Worm (Caenorhabditis elegans): ENCODE measurements around the gene lin-9.
A peak's percentile ranks its signal among the peaks of the same experiment; 100 is the strongest.

lin-9 gene

DNA sequence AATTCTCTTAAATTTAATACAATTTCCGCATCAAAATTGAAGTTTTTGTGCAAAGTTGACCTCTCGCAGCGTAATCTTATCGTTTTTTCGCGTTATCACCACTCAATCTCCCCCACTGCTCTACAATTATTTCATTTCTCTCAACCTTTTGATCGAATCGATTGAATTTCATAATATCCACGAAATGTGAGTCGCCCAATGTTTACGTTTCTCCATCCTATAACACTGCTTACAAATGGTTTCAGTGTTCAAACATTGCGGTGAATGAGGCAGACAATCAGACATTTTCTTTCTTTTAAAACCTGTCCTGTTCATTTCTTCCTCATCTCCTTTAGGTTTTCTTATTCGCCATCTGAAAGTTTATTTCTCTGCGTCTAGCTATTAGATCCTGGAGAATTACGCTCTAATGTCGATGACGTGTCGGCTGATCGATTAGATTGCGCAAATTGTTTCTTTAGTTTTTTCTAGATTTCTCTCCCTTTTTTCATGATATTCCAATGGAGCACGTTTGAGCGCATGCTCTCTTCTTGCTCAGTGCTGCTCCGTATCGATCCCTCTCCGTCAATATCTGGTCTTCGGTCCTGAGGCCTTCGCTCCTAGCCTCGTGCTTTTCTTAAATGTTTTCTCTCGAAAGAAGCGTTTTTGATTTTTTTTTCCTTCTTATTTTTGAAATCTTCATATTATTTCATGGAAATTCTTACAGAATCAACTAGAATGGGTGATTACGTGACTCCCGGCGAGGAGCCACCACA lies 1.2 kb upstream of the lin-9 start, which contains the start of gene unc-32:
unc-32 (plus strand) TSS at position 702 of the 752 bp plus-strand sequence.
- TF ChIP-seq sptf-1 (tag; optimal IDR thresholded peaks at IDR 0.05) (no peak), lsy-2 (tag; optimal IDR thresholded peaks at IDR 0.05) (peak; percentile 8), nhr-76 (tag; optimal IDR thresholded peaks at IDR 0.05) (no peak), ces-1 (GFP tag; optimal IDR thresholded peaks at IDR 0.05) (peak; percentile 51), mep-1 (tag; optimal IDR thresholded peaks at IDR 0.05) (peak; percentile 21), unc-39 (tag; optimal IDR thresholded peaks at IDR 0.05) (no peak), ceh-39 (tag; optimal IDR thresholded peaks at IDR 0.05) (peak; percentile 5), unc-62 (GFP tag; optimal IDR thresholded peaks at IDR 0.05) (peak; percentile 2), nhr-28 (tag; optimal IDR thresholded peaks at IDR 0.05) (no peak)

DNA sequence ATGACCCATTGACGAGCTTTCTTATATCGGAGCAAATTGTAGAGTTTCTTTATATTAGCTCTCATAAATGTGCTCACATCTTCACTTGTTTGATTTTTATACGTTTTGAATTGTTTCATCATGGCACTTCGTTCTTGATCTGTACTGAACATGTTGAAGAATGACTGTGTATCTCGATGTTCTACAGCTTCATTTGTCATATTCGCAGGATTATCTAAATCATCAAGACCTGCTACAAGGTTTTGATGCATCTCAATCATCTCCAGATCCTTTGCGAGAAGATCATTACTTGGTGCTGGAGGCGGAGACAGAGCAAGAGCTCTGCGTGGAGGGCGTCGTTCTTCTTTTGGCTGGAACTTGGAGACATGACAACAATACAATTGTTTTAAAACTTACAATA lies 668 bp downstream of the lin-9 start:
- TF ChIP-seq lsy-2 (tag; optimal IDR thresholded peaks at IDR 0.05) (no peak), zip-8 (tag; optimal IDR thresholded peaks at IDR 0.05) (no peak), pha-4 (tag; optimal IDR thresholded peaks at IDR 0.05) (no peak), nhr-76 (tag; optimal IDR thresholded peaks at IDR 0.05) (no peak), unc-62 (GFP tag; optimal IDR thresholded peaks at IDR 0.05) (no peak), nhr-12 (tag; optimal IDR thresholded peaks at IDR 0.05) (no peak), sptf-1 (tag; optimal IDR thresholded peaks at IDR 0.05) (no peak), ceh-39 (tag; optimal IDR thresholded peaks at IDR 0.05) (no peak), bed-3 (GFP tag; optimal IDR thresholded peaks at IDR 0.05) (no peak), unc-120 (tag; optimal IDR thresholded peaks at IDR 0.05; ENCODE audit: poor library complexity, severe bottlenecking) (no peak)

DNA sequence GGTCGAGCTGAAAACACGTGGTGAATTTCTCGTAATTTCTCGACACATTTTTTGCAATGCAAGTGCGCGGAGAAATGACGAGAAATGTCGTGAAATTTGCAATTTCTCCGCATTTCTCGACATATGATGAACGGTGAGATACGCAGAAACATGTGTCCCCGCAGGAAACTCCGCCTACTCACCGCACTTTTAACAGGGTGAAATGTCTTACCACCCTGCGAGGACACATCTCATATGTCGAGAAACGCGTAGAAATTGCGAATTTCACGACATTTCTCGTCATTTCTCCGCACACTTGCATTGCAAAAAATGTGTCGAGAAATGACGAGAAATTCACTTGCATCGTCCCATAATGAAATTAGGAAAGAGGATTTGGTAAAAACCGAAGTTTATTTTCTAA lies 2.9 kb downstream of the lin-9 start:
- TF ChIP-seq lin-13 (tag; optimal IDR thresholded peaks at IDR 0.05) (peak; percentile 56), ceh-39 (tag; optimal IDR thresholded peaks at IDR 0.05) (peak; percentile 0), cnd-1 (tag; optimal IDR thresholded peaks at IDR 0.05) (peak; percentile 73)

DNA sequence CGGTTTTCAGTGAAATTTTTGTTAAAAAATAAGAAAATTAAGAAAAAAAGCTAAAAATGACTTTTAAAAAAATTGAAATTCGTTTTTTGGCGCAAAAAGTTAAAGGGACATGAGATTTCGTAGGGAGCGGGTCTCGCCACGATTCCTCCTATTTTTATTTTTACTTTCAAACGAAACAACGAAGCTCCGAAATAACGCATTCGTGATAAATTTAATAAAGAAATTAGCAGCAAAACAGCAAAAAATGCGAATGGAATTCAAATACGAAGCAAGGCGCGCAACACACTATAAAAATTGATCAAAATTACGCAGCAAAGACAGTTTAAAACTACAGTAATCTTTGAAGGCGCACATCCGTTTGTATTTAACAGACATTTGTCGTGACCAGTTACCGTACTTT lies 4.2 kb downstream of the lin-9 start:
- peak; percentile 53 for TF ChIP-seq ces-1 (GFP tag; optimal IDR thresholded peaks at IDR 0.05)
- peak; percentile 17 for TF ChIP-seq lsy-2 (tag; optimal IDR thresholded peaks at IDR 0.05)
- peak; percentile 69 for TF ChIP-seq mep-1 (tag; optimal IDR thresholded peaks at IDR 0.05)
- TF ChIP-seq nhr-76 (tag; optimal IDR thresholded peaks at IDR 0.05) = no peak

DNA sequence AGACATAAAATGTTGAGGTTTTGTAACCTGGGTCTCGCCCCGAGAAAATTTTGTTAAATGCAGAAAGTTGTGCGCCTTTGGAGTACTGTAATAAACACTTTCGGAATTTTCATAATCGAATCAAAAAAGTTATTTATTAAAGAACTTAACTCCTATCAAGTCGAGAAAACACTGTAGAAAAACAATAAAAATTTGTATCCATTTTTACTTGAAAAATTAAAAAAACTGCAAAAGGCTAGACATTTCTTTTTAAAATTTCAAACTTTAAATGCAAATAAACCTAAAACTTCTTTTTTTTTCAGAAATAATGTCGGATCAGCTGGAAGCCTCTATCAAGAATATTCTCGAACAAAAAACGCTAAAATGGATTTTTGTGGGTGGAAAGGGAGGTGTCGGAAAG lies 9.1 kb downstream of the lin-9 start, which contains the start of gene asna-1:
asna-1 (plus strand) TSS at position 301 of the 400 bp plus-strand sequence.
- TF ChIP-seq sptf-1 (tag; optimal IDR thresholded peaks at IDR 0.05) (no peak), ztf-11 (tag; optimal IDR thresholded peaks at IDR 0.05) (no peak), ceh-39 (tag; optimal IDR thresholded peaks at IDR 0.05) (no peak)

DNA sequence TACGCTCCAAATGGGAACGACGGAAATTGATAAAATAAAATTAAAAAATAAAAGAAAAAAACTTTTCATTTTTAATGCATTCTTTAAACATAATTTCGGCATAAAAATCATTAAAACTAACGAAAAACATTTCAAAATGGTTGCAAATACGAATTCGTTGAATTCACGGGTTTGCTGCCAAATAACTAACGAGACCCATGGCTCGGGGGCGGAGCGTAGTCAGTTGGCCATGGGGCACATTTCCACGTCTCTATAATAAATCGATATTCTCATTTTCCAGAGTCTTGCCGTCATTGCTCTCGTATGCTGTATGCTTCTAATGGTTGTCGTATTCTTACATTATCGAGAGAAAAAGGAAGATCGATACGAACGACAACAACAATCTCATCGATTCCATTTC lies 10.5 kb downstream of the lin-9 start, which contains the start of gene ZK637.4:
ZK637.4 (plus strand) TSS at position 301 of the 400 bp plus-strand sequence.
- no peak for TF ChIP-seq mep-1 (tag; optimal IDR thresholded peaks at IDR 0.05)
- TF ChIP-seq flh-1 (GFP tag; optimal IDR thresholded peaks at IDR 0.05) = no peak
- no peak for TF ChIP-seq nhr-2 (tag; optimal IDR thresholded peaks at IDR 0.05)
- TF ChIP-seq drap-1 (GFP tag; optimal IDR thresholded peaks at IDR 0.05) = no peak
- no peak for TF ChIP-seq blmp-1 (tag; optimal IDR thresholded peaks at IDR 0.05)
- no peak for TF ChIP-seq ztf-11 (tag; optimal IDR thresholded peaks at IDR 0.05)
- no peak for TF ChIP-seq unc-39 (tag; optimal IDR thresholded peaks at IDR 0.05)

DNA sequence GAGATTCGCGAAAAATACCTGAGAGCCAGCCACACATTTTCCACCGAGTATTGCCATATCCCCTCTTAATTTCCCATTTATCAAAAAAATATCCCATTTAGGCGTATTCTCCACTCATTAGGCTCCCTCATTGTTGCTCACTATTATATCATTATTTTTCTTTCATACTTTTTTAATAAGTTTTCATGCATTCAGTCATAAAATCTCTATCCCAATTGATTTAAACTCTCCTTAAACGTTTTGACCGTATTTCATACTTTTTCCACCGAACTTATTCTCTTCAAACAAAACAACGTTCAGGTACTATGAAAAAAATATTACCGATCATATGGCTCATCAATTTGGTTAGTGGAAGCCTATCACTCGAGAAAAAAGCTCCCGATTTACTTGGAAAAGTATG lies 14.0 kb downstream of the lin-9 start, which contains the start of gene lnkn-1:
lnkn-1 (plus strand) TSS at position 301 of the 400 bp plus-strand sequence.
- TF ChIP-seq ceh-39 (tag; optimal IDR thresholded peaks at IDR 0.05) (no peak), ces-1 (GFP tag; optimal IDR thresholded peaks at IDR 0.05) (no peak), lin-13 (tag; optimal IDR thresholded peaks at IDR 0.05) (no peak)

DNA sequence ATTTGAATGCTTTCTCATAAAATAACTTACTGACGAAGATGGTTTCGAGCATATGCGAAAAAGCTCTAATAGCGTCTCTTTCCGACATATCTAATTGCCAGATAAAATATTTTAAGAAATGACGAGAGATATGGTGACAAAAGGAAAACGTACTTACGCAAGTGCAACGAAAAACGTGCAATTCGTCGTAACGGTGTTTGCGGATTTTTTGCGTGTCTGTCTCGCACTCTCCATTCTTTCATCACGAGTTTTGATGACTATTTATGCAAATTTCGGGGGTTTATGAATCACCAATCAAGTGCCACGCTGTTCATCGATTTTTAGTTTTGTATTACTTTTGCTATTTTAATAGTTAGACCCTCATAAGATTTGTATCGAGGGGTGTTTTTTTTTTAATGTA lies 15.0 kb downstream of the lin-9 start, which contains the start of gene ZK637.14:
ZK637.14 (minus strand) TSS at position 201 of the 400 bp plus-strand sequence.
- TF ChIP-seq lsy-2 (tag; optimal IDR thresholded peaks at IDR 0.05) (peak; percentile 57), mab-5 (tag; optimal IDR thresholded peaks at IDR 0.05) (no peak), ztf-11 (tag; optimal IDR thresholded peaks at IDR 0.05) (no peak), nhr-237 (tag; optimal IDR thresholded peaks at IDR 0.05) (peak; percentile 30), unc-120 (tag; optimal IDR thresholded peaks at IDR 0.05; ENCODE audit: poor library complexity, severe bottlenecking) (peak; percentile 54), mep-1 (tag; optimal IDR thresholded peaks at IDR 0.05) (peak; percentile 42), lin-13 (tag; optimal IDR thresholded peaks at IDR 0.05) (peak; percentile 25), pha-4 (tag; optimal IDR thresholded peaks at IDR 0.05) (peak; percentile 56), ces-1 (GFP tag; optimal IDR thresholded peaks at IDR 0.05) (peak; percentile 76)

All from whole organism, mixed stage, embryonic.